Fruit fly (Drosophila melanogaster): Measurements from ENCODE around the gene CG32986.

Gene CG32986

dm6 chr2L:8859839-8860238, 2.7 kb upstream of the CG32986 start (continued):
- no peak for TF ChIP-seq eyg (GFP tag; optimal IDR thresholded peaks at IDR 0.05)
- no peak for TF ChIP-seq dm (GFP tag; optimal IDR thresholded peaks at IDR 0.05)
- TF ChIP-seq Gsc (GFP tag; IDR thresholded peaks at IDR 0.05): no peak
- TF ChIP-seq E2f1 (GFP tag; IDR thresholded peaks at IDR 0.05): no peak
- no peak for TF ChIP-seq CG31365 (tag; optimal IDR thresholded peaks at IDR 0.05)
- TF ChIP-seq CG15601 (tag; optimal IDR thresholded peaks at IDR 0.05): peak; percentile 56
- no peak for TF ChIP-seq CG11695 (GFP tag; IDR thresholded peaks at IDR 0.05)
- no peak for TF ChIP-seq oc (tag; optimal IDR thresholded peaks at IDR 0.05)
- TF ChIP-seq Sox102F (GFP tag; optimal IDR thresholded peaks at IDR 0.05): peak; percentile 4
- no peak for TF ChIP-seq zfh1 (GFP tag; IDR thresholded peaks at IDR 0.05)
- TF ChIP-seq Asciz (GFP tag; optimal IDR thresholded peaks at IDR 0.05): peak; percentile 57
- TF ChIP-seq CG18011 (GFP tag; optimal IDR thresholded peaks at IDR 0.05): no peak
- TF ChIP-seq unc-4 (GFP tag; IDR thresholded peaks at IDR 0.05; ENCODE audit: partially characterized antibody): no peak
- no peak for TF ChIP-seq CG3847 (GFP tag; IDR thresholded peaks at IDR 0.05)
- no peak for TF ChIP-seq CG11247 (GFP tag; IDR thresholded peaks at IDR 0.05)
- no peak for TF ChIP-seq Dll (GFP tag; IDR thresholded peaks at IDR 0.05; ENCODE audit: partially characterized antibody)
- no peak for TF ChIP-seq Trl (optimal IDR thresholded peaks at IDR 0.05)
- TF ChIP-seq Trl (GFP tag; optimal IDR thresholded peaks at IDR 0.05): no peak
- peak; percentile 6 for TF ChIP-seq twi (tag; optimal IDR thresholded peaks at IDR 0.05)
- no peak for TF ChIP-seq tgo (GFP tag; IDR thresholded peaks at IDR 0.05)
- 0 out of 3 replicates have a peak, but pooled peaks have one; percentile 30 for TF ChIP-seq otp (GFP tag; IDR thresholded peaks at IDR 0.05)
- TF ChIP-seq CG3838 (GFP tag; optimal IDR thresholded peaks at IDR 0.05): no peak
- no peak for TF ChIP-seq ase (GFP tag; IDR thresholded peaks at IDR 0.05)
- TF ChIP-seq CG7745 (tag; optimal IDR thresholded peaks at IDR 0.05): no peak
- peak; percentile 18 for TF ChIP-seq Jarid2 (GFP tag; optimal IDR thresholded peaks at IDR 0.05)
- no peak for TF ChIP-seq sr (GFP tag; IDR thresholded peaks at IDR 0.05)
- no peak for TF ChIP-seq Myb (GFP tag; optimal IDR thresholded peaks at IDR 0.05)
- TF ChIP-seq CG6272 (GFP tag; IDR thresholded peaks at IDR 0.05): no peak
- TF ChIP-seq CG14014 (GFP tag; IDR thresholded peaks at IDR 0.05): no peak
- no peak for TF ChIP-seq wor (GFP tag; IDR thresholded peaks at IDR 0.05)
- TF ChIP-seq Ssrp (tag; optimal IDR thresholded peaks at IDR 0.05): no peak
- peak; percentile 29 for TF ChIP-seq CG15696 (tag; optimal IDR thresholded peaks at IDR 0.05)
- TF ChIP-seq kay (GFP tag; optimal IDR thresholded peaks at IDR 0.05): no peak
- no peak for TF ChIP-seq shn (GFP tag; optimal IDR thresholded peaks at IDR 0.05)
- no peak for TF ChIP-seq Antp (GFP tag; optimal IDR thresholded peaks at IDR 0.05)
- peak; percentile 9 for TF ChIP-seq kni (GFP tag; optimal IDR thresholded peaks at IDR 0.05)
- TF ChIP-seq Bteb2 (GFP tag; optimal IDR thresholded peaks at IDR 0.05): no peak
- TF ChIP-seq kah (GFP tag; optimal IDR thresholded peaks at IDR 0.05): no peak
- TF ChIP-seq danr (GFP tag; IDR thresholded peaks at IDR 0.05): no peak
- TF ChIP-seq fd3F (GFP tag; optimal IDR thresholded peaks at IDR 0.05): no peak
- peak; percentile 41 for TF ChIP-seq HHEX (GFP tag; optimal IDR thresholded peaks at IDR 0.05)
- TF ChIP-seq ttk (GFP tag; IDR thresholded peaks at IDR 0.05): no peak
- no peak for TF ChIP-seq tio (GFP tag; optimal IDR thresholded peaks at IDR 0.05)
- TF ChIP-seq gfzf (GFP tag; optimal IDR thresholded peaks at IDR 0.05): no peak
- TF ChIP-seq chif (GFP tag; optimal IDR thresholded peaks at IDR 0.05): no peak
- TF ChIP-seq stwl (tag; optimal IDR thresholded peaks at IDR 0.05): no peak
- TF ChIP-seq Sry-δ (GFP tag; optimal IDR thresholded peaks at IDR 0.05): no peak
- TF ChIP-seq gem (tag; optimal IDR thresholded peaks at IDR 0.05): peak; percentile 36
- TF ChIP-seq CG1647 (GFP tag; optimal IDR thresholded peaks at IDR 0.05): no peak
- TF ChIP-seq CG18262 (tag; optimal IDR thresholded peaks at IDR 0.05): no peak
- no peak for TF ChIP-seq zfh2 (GFP tag; optimal IDR thresholded peaks at IDR 0.05)
- no peak for TF ChIP-seq sim (GFP tag; IDR thresholded peaks at IDR 0.05)
- TF ChIP-seq Camta (GFP tag; optimal IDR thresholded peaks at IDR 0.05): no peak

Measured in whole organism, embryonic.